Worm (Caenorhabditis elegans): Measurements from ENCODE around the gene T28C6.5.

T28C6.5 gene

ce11 chrIV:8853301-8853700 lies 32.1 kb downstream of the T28C6.5 start:
- TF ChIP-seq mec-3 (tag; optimal IDR thresholded peaks at IDR 0.05; ENCODE audit: borderline replicate concordance) (no peak), hlh-30 (tag; optimal IDR thresholded peaks at IDR 0.05; ENCODE audit: insufficient read depth) (no peak), gmeb-2 (tag; optimal IDR thresholded peaks at IDR 0.05) (no peak), ceh-34 (tag; optimal IDR thresholded peaks at IDR 0.05) (no peak), tbx-2 (tag; optimal IDR thresholded peaks at IDR 0.05) (no peak), ama-1 (optimal IDR thresholded peaks at IDR 0.05) (no peak), nfya-1 (tag; optimal IDR thresholded peaks at IDR 0.05) (no peak), ceh-14 (tag; optimal IDR thresholded peaks at IDR 0.05) (no peak), ceh-18 (tag; optimal IDR thresholded peaks at IDR 0.05) (no peak), T23F11.4 (GFP tag; optimal IDR thresholded peaks at IDR 0.05) (no peak), pha-4 (tag; optimal IDR thresholded peaks at IDR 0.05) (no peak), pag-3 (tag; optimal IDR thresholded peaks at IDR 0.05; ENCODE audit: borderline replicate concordance) (no peak), tbx-7 (tag; optimal IDR thresholded peaks at IDR 0.05) (no peak), sox-2 (GFP tag; IDR thresholded peaks at IDR 0.05) (no peak), sdc-2 (tag; optimal IDR thresholded peaks at IDR 0.05) (no peak), ceh-6 (GFP tag; optimal IDR thresholded peaks at IDR 0.05) (no peak), unc-42 (tag; optimal IDR thresholded peaks at IDR 0.05) (no peak)

ce11 chrIV:8855963-8856362 lies 34.7 kb downstream of the T28C6.5 start, which contains the start of gene T11B7.5:
T11B7.5 (minus strand) TSS chrIV:8856063.
- no peak for TF ChIP-seq ttx-3 (tag; optimal IDR thresholded peaks at IDR 0.05)
- TF ChIP-seq hlh-30 (tag; optimal IDR thresholded peaks at IDR 0.05; ENCODE audit: insufficient read depth): no peak
- no peak for TF ChIP-seq K02D7.2 (tag; optimal IDR thresholded peaks at IDR 0.05)
- no peak for TF ChIP-seq C38D4.7 (GFP tag; optimal IDR thresholded peaks at IDR 0.05)
- no peak for TF ChIP-seq ceh-18 (tag; optimal IDR thresholded peaks at IDR 0.05)
- TF ChIP-seq lin-11 (tag; optimal IDR thresholded peaks at IDR 0.05): no peak
- TF ChIP-seq unc-3 (GFP tag; conservative IDR thresholded peaks at IDR 0.05): no peak
- no peak for TF ChIP-seq unc-3 (tag; optimal IDR thresholded peaks at IDR 0.05)
- TF ChIP-seq pros-1 (tag; optimal IDR thresholded peaks at IDR 0.05): no peak

ce11 chrIV:8864672-8865071 lies 43.4 kb downstream of the T28C6.5 start:
- TF ChIP-seq sox-4 (tag; optimal IDR thresholded peaks at IDR 0.05): no peak
- TF ChIP-seq ceh-34 (tag; optimal IDR thresholded peaks at IDR 0.05): no peak

- TF ChIP-seq ref-2 (tag; optimal IDR thresholded peaks at IDR 0.05): no peak
Observed at ce11 chrIV:8865343-8865742, 44.1 kb downstream of the T28C6.5 start, which contains the start of gene C09G9.1. C09G9.1 (minus strand) TSS chrIV:8865485.

ce11 chrIV:8866092-8866491 lies 44.8 kb downstream of the T28C6.5 start:
- TF ChIP-seq rnt-1 (tag; optimal IDR thresholded peaks at IDR 0.05) (peak; percentile 24), ttx-3 (tag; optimal IDR thresholded peaks at IDR 0.05) (no peak), Y22D7AL.16 (tag; optimal IDR thresholded peaks at IDR 0.05) (no peak), ceh-9 (tag; optimal IDR thresholded peaks at IDR 0.05) (no peak), eyg-1 (tag; optimal IDR thresholded peaks at IDR 0.05) (no peak), hlh-13 (GFP tag; optimal IDR thresholded peaks at IDR 0.05) (no peak), odd-2 (tag; optimal IDR thresholded peaks at IDR 0.05) (no peak), ceh-34 (tag; optimal IDR thresholded peaks at IDR 0.05) (no peak), fax-1 (tag; optimal IDR thresholded peaks at IDR 0.05) (no peak), zip-5 (tag; optimal IDR thresholded peaks at IDR 0.05) (no peak), pha-4 (tag; optimal IDR thresholded peaks at IDR 0.05) (no peak), pag-3 (tag; optimal IDR thresholded peaks at IDR 0.05; ENCODE audit: borderline replicate concordance) (no peak), ceh-18 (tag; optimal IDR thresholded peaks at IDR 0.05) (peak; percentile 72), unc-86 (tag; optimal IDR thresholded peaks at IDR 0.05) (no peak), hlh-6 (tag; optimal IDR thresholded peaks at IDR 0.05) (peak; percentile 45), T23F11.4 (GFP tag; optimal IDR thresholded peaks at IDR 0.05) (no peak), hlh-8 (tag; optimal IDR thresholded peaks at IDR 0.05) (no peak), npax-4 (tag; optimal IDR thresholded peaks at IDR 0.05) (no peak), ahr-1 (tag; optimal IDR thresholded peaks at IDR 0.05) (no peak), mec-3 (tag; optimal IDR thresholded peaks at IDR 0.05; ENCODE audit: borderline replicate concordance) (no peak), nfya-1 (tag; optimal IDR thresholded peaks at IDR 0.05) (peak; percentile 5), che-1 (tag; optimal IDR thresholded peaks at IDR 0.05) (no peak), elt-2 (tag; optimal IDR thresholded peaks at IDR 0.05) (no peak), unc-55 (GFP tag; optimal IDR thresholded peaks at IDR 0.05) (peak; percentile 78), fkh-10 (GFP tag; optimal IDR thresholded peaks at IDR 0.05) (no peak)

Data from whole organism, late embryonic.